Worm (Caenorhabditis elegans) whole organism, L4 larva: ENCODE measurements around the gene T24C12.4.

Experiments
- F10B5.3 ChIP-seq: sonication (generic microtip); optimal IDR thresholded peaks from 2 replicates; lab custom pipeline; 2016; ENCODE audit warnings: mild to moderate bottlenecking, missing genetic modification characterization, missing compliant biosample characterization
- F44E2.7 ChIP-seq: fragments of 200-800 bp; sonication (Bioruptor generic); IDR thresholded peaks from 2 replicates; pipeline ENCODE4 v2.1.2; 2022; ENCODE audit warnings: missing genetic modification characterization, missing compliant biosample characterization
- T20F7.1 ChIP-seq: fragments of 200-800 bp; sonication (Bioruptor generic); optimal IDR thresholded peaks from 2 replicates; lab custom pipeline; 2018; ENCODE audit warnings: mild to moderate bottlenecking, missing genetic modification characterization, missing compliant biosample characterization
- T26A8.4 ChIP-seq: fragments of 200-800 bp; sonication (Bioruptor generic); IDR thresholded peaks from 2 replicates; pipeline ENCODE4 v1.3.6; 2022; ENCODE audit warnings: missing genetic modification characterization, missing compliant biosample characterization
- Y48G9A.11 ChIP-seq: fragments of 200-800 bp; sonication (Bioruptor generic); IDR thresholded peaks from 2 replicates; pipeline ENCODE4 v1.3.6; 2022; ENCODE audit warnings: missing genetic modification reagents, missing genetic modification characterization, missing compliant biosample characterization
- Y5F2A.4 ChIP-seq: fragments of 200-800 bp; sonication (Bioruptor generic); optimal IDR thresholded peaks from 2 replicates; lab custom pipeline; 2018; ENCODE audit warnings: mild to moderate bottlenecking, missing genetic modification characterization, missing compliant biosample characterization
- ZK337.2 ChIP-seq: fragments of 200-800 bp; sonication (Bioruptor generic); IDR thresholded peaks from 2 replicates; pipeline ENCODE4 v1.3.6; 2022; ENCODE audit warnings: missing genetic modification reagents, missing genetic modification characterization, missing compliant biosample characterization
- ZK546.5 ChIP-seq, 2 experiments: sonication (generic microtip); optimal IDR thresholded peaks; 2 replicates each; lab custom pipeline; 2017; ENCODE audit warnings: missing biosample characterization in 2 of 2, missing genetic modification characterization in 2 of 2
- ceh-20 ChIP-seq: fragments of 200-800 bp; sonication (Bioruptor generic); IDR thresholded peaks from 2 replicates; pipeline ENCODE4 v1.3.6; 2022; ENCODE audit warnings: missing genetic modification reagents, missing genetic modification characterization, missing compliant biosample characterization
- ceh-28 ChIP-seq: fragments of 150-350 bp; optimal IDR thresholded peaks from 2 replicates; lab custom pipeline; 2014; ENCODE audit warnings: missing biosample characterization, missing genetic modification reagents, missing genetic modification characterization
- ceh-44 ChIP-seq: fragments of 200-800 bp; sonication (Bioruptor generic); IDR thresholded peaks from 2 replicates; pipeline ENCODE4 v1.3.6; 2022; ENCODE audit warnings: missing genetic modification reagents, missing genetic modification characterization, missing compliant biosample characterization
- ceh-82 ChIP-seq: sonication (generic microtip); optimal IDR thresholded peaks from 2 replicates; lab custom pipeline; 2017; ENCODE audit warnings: missing biosample characterization, missing genetic modification characterization
- ces-1 ChIP-seq: fragments of 150-350 bp; sonication (generic microtip); optimal IDR thresholded peaks from 4 replicates; lab custom pipeline; 2014; ENCODE audit warnings: missing biosample characterization, missing genetic modification reagents, missing genetic modification characterization
- cey-2 ChIP-seq: sonication (generic microtip); optimal IDR thresholded peaks from 3 replicates; lab custom pipeline; 2017; ENCODE audit warnings: missing genetic modification characterization, mild to moderate bottlenecking, missing compliant biosample characterization, antibody characterized with exemption, borderline replicate concordance; ENCODE audit not compliant: insufficient read depth
- daf-12 ChIP-seq: fragments of 150-350 bp; optimal IDR thresholded peaks from 2 replicates; lab custom pipeline; 2014; ENCODE audit warnings: missing biosample characterization, missing genetic modification reagents, missing genetic modification characterization
- daf-16 ChIP-seq, 3 experiments: sonication (generic microtip); optimal IDR thresholded peaks; 2 replicates each; lab custom pipeline; 2016 to 2017; ENCODE audit warnings: missing genetic modification characterization in 3 of 3, missing genetic modification reagents in 3 of 3, mild to moderate bottlenecking in 2 of 3, missing compliant biosample characterization in 2 of 3, missing biosample characterization in 1 of 3, moderate library complexity in 1 of 3
- daf-19 ChIP-seq: fragments of 200-800 bp; sonication (Bioruptor generic); conservative IDR thresholded peaks from 2 replicates; pipeline ENCODE4 v1.3.6; 2022; ENCODE audit warnings: missing genetic modification characterization, missing compliant biosample characterization
- dmd-6 ChIP-seq: fragments of 200-800 bp; sonication (Bioruptor generic); IDR thresholded peaks from 2 replicates; pipeline ENCODE4 v1.3.6; 2022; ENCODE audit warnings: missing genetic modification reagents, missing genetic modification characterization, missing compliant biosample characterization
- dmd-8 ChIP-seq: fragments of 200-800 bp; sonication (Bioruptor generic); IDR thresholded peaks from 2 replicates; pipeline ENCODE4 v1.3.6; 2022; ENCODE audit warnings: missing genetic modification characterization, missing compliant biosample characterization
- dmd-9 ChIP-seq: fragments of 200-800 bp; sonication (Bioruptor generic); IDR thresholded peaks from 2 replicates; pipeline ENCODE4 v1.3.6; 2022; ENCODE audit warnings: missing genetic modification reagents, missing genetic modification characterization, missing compliant biosample characterization
- dpl-1 ChIP-seq: fragments of 150-350 bp; optimal IDR thresholded peaks from 2 replicates; lab custom pipeline; 2014; ENCODE audit warnings: missing biosample characterization, missing genetic modification reagents, missing genetic modification characterization
- duxl-1 ChIP-seq: sonication (generic microtip); optimal IDR thresholded peaks from 2 replicates; lab custom pipeline; 2016; ENCODE audit warnings: mild to moderate bottlenecking, missing genetic modification characterization, moderate library complexity, missing compliant biosample characterization; ENCODE audit not compliant: poor library complexity
- egl-27 ChIP-seq: sonication (generic microtip); optimal IDR thresholded peaks from 3 replicates; lab custom pipeline; 2017; ENCODE audit warnings: missing biosample characterization, missing genetic modification reagents, missing genetic modification characterization
- egl-43 ChIP-seq: fragments of 200-800 bp; sonication (Bioruptor generic); IDR thresholded peaks from 2 replicates; pipeline ENCODE4 v1.3.6; 2022; ENCODE audit warnings: missing genetic modification reagents, missing genetic modification characterization, missing compliant biosample characterization
- lin-1 ChIP-seq: fragments of 200-800 bp; sonication (Bioruptor generic); IDR thresholded peaks from 2 replicates; pipeline ENCODE4 v1.3.6; 2022; ENCODE audit warnings: missing genetic modification reagents, missing genetic modification characterization, missing compliant biosample characterization
- lin-38 ChIP-seq: fragments of 200-800 bp; sonication (Bioruptor generic); IDR thresholded peaks from 2 replicates; pipeline ENCODE4 v1.3.6; 2022; ENCODE audit warnings: missing genetic modification reagents, missing genetic modification characterization, missing compliant biosample characterization
- lin-39 ChIP-seq: fragments of 150-350 bp; optimal IDR thresholded peaks from 2 replicates; lab custom pipeline; 2014; ENCODE audit warnings: missing biosample characterization, missing genetic modification reagents, missing genetic modification characterization
- lir-3 ChIP-seq: sonication (generic microtip); optimal IDR thresholded peaks from 2 replicates; lab custom pipeline; 2016; ENCODE audit warnings: mild to moderate bottlenecking, missing genetic modification characterization, missing compliant biosample characterization
- lsy-2 ChIP-seq, 2 experiments: fragments of 150-350 bp in 1 of 2; sonication (generic microtip) in 1 of 2; optimal IDR thresholded peaks; 2 replicates each; lab custom pipeline; 2014 to 2017; ENCODE audit warnings: missing biosample characterization in 2 of 2, missing genetic modification characterization in 2 of 2
- madf-9 ChIP-seq: fragments of 200-800 bp; sonication (Bioruptor generic); conservative IDR thresholded peaks from 2 replicates; pipeline ENCODE4 v1.3.6; 2022; ENCODE audit warnings: missing genetic modification reagents, missing genetic modification characterization, missing compliant biosample characterization
- mdl-1 ChIP-seq, 2 experiments: fragments of 150-350 bp in 1 of 2; sonication (generic microtip) in 1 of 2; optimal IDR thresholded peaks; 2 replicates each; lab custom pipeline; 2014 to 2017; ENCODE audit warnings: missing biosample characterization in 2 of 2, missing genetic modification characterization in 2 of 2
- mep-1 ChIP-seq: fragments of 150-350 bp; sonication (generic microtip); optimal IDR thresholded peaks from 3 replicates; lab custom pipeline; 2014; ENCODE audit warnings: missing biosample characterization, missing genetic modification characterization
- mxl-2 ChIP-seq: fragments of 200-800 bp; sonication (Bioruptor generic); conservative IDR thresholded peaks from 2 replicates; pipeline ENCODE4 v1.3.6; 2022; ENCODE audit warnings: missing genetic modification reagents, missing genetic modification characterization, missing compliant biosample characterization
- nhr-25 ChIP-seq: sonication (generic microtip); optimal IDR thresholded peaks from 2 replicates; lab custom pipeline; 2017; ENCODE audit warnings: missing genetic modification characterization, mild to moderate bottlenecking, missing compliant biosample characterization, antibody characterized with exemption, moderate library complexity, borderline replicate concordance; ENCODE audit not compliant: insufficient read depth
- nhr-48 ChIP-seq: sonication (generic microtip); optimal IDR thresholded peaks from 2 replicates; lab custom pipeline; 2016; ENCODE audit warnings: mild to moderate bottlenecking, missing genetic modification characterization, missing compliant biosample characterization
- nhr-6 ChIP-seq: fragments of 150-350 bp; optimal IDR thresholded peaks from 2 replicates; lab custom pipeline; 2014; ENCODE audit warnings: missing biosample characterization, missing genetic modification characterization
- nhr-77 ChIP-seq: fragments of 150-350 bp; optimal IDR thresholded peaks from 2 replicates; lab custom pipeline; 2014; ENCODE audit warnings: missing biosample characterization, missing genetic modification characterization
- php-3 ChIP-seq: fragments of 200-800 bp; sonication (Bioruptor generic); IDR thresholded peaks from 2 replicates; pipeline ENCODE4 v1.3.6; 2022; ENCODE audit warnings: missing genetic modification reagents, missing genetic modification characterization, missing compliant biosample characterization
- pqm-1 ChIP-seq: sonication (generic microtip); optimal IDR thresholded peaks from 2 replicates; lab custom pipeline; 2017; ENCODE audit warnings: missing biosample characterization, missing genetic modification characterization
- rbr-2 ChIP-seq: sonication (generic microtip); optimal IDR thresholded peaks from 2 replicates; lab custom pipeline; 2016; ENCODE audit warnings: missing genotype, missing genetic modification characterization, missing compliant biosample characterization
- saeg-2 ChIP-seq: fragments of 200-800 bp; sonication (Bioruptor generic); IDR thresholded peaks from 2 replicates; pipeline ENCODE4 v1.3.6; 2022; ENCODE audit warnings: missing genetic modification reagents, missing genetic modification characterization, missing compliant biosample characterization
- skn-1 ChIP-seq: fragments of 150-350 bp; optimal IDR thresholded peaks from 2 replicates; lab custom pipeline; 2014; ENCODE audit warnings: missing biosample characterization, missing genetic modification characterization
- snpc-1.2 ChIP-seq: fragments of 200-800 bp; sonication (Bioruptor generic); IDR thresholded peaks from 2 replicates; pipeline ENCODE4 v1.3.6; 2022; ENCODE audit warnings: missing genetic modification reagents, missing genetic modification characterization, missing compliant biosample characterization
- tra-1 ChIP-seq: fragments of 200-800 bp; sonication (Bioruptor generic); IDR thresholded peaks from 2 replicates; pipeline ENCODE4 v1.3.6; 2022; ENCODE audit warnings: missing genetic modification reagents, missing genetic modification characterization, missing compliant biosample characterization
- unc-130 ChIP-seq: sonication (generic microtip); optimal IDR thresholded peaks from 2 replicates; lab custom pipeline; 2016; ENCODE audit warnings: missing genetic modification reagents, missing genetic modification characterization, missing compliant biosample characterization
- zfp-3 ChIP-seq: fragments of 200-800 bp; sonication (Bioruptor generic); conservative IDR thresholded peaks from 2 replicates; pipeline ENCODE4 v1.3.6; 2022; ENCODE audit warnings: missing genetic modification reagents, missing genetic modification characterization, missing compliant biosample characterization
- zip-11 ChIP-seq: fragments of 200-800 bp; sonication (Bioruptor generic); IDR thresholded peaks from 2 replicates; pipeline ENCODE4 v1.3.6; 2022; ENCODE audit warnings: missing genetic modification characterization, missing compliant biosample characterization
- zip-2 ChIP-seq: fragments of 150-350 bp; optimal IDR thresholded peaks from 2 replicates; lab custom pipeline; 2014; ENCODE audit warnings: missing biosample characterization, missing genetic modification characterization
- ztf-11 ChIP-seq: fragments of 150-350 bp; optimal IDR thresholded peaks from 2 replicates; lab custom pipeline; 2014; ENCODE audit warnings: missing biosample characterization, missing genetic modification characterization

Gene T24C12.4

DNA sequence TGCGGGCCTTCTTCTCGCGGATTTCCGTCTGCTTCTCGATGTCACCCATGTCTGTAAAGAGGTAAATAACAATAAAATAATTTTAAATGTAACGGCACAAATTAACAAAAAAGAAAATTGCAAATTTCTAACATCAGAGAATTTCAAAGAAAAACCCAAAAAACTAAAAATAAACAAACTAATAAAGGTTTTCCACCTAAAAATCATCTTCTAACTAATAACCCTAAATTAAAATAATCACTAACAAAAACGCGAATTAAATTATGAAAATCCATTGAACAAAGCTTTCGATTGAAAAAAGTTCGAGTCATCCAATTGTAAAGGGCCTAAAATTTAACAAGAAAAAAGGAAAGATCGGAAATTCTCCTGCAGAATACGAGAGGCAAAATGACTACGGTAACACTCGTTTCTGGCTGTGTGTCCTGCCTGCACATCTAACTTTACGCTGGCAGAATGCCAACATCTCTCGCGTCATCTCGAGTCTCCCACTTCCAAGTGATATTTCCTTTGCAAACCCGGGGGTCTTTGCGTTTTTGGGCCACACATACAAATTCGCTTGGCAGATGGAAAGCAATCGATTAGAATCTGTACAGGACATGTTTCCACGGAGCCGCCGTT, 37.8 kb upstream of the T24C12.4 start, which contains the start of gene rpl-11.2 (continued):
- TF ChIP-seq dpl-1 (peak; percentile 88), dmd-8 (peak; percentile 49; the same call in 1 of the 2 replicates), dmd-9 (GFP tag; lab: Robert Waterston, UW) (peak; percentile 65), zip-11 (GFP tag; lab: Robert Waterston, UW) (no peak), mdl-1 (tag; optimal IDR thresholded peaks at IDR 0.05; lab: Kevin White, UChicago) (peak in 1 of 2 experiments; percentile 80), unc-130 (GFP tag; lab: Kevin White, UChicago) (no peak), ZK546.5 (tag; optimal IDR thresholded peaks at IDR 0.05; lab: Kevin White, UChicago) (peak; percentile 93 to 98), lin-1 (GFP tag; lab: Robert Waterston, UW) (peak; percentile 83), mep-1 (tag; lab: Kevin White, UChicago) (peak; percentile 99), nhr-6 (tag; lab: Kevin White, UChicago) (peak; percentile 98), daf-19 (GFP tag; lab: Robert Waterston, UW) (peak; percentile 69; the same call in 1 of the 2 replicates), nhr-48 (tag; lab: Kevin White, UChicago) (peak; percentile 88), nhr-25 (tag; lab: Kevin White, UChicago) (peak; percentile 96), ceh-28 (tag; lab: Kevin White, UChicago) (peak; percentile 49), tra-1 (GFP tag; lab: Robert Waterston, UW) (peak; percentile 99), ces-1 (peak; percentile 73), T20F7.1 (GFP tag; lab: Kevin White, UChicago) (peak; percentile 86), dmd-6 (GFP tag; lab: Robert Waterston, UW) (peak; percentile 96), egl-27 (tag; lab: Kevin White, UChicago) (no peak), lin-38 (peak; percentile 71), mxl-2 (no peak), F10B5.3 (tag; lab: Kevin White, UChicago) (peak; percentile 70), F44E2.7 (GFP tag; lab: Robert Waterston, UW) (no peak), ztf-11 (tag; lab: Kevin White, UChicago) (no peak), T26A8.4 (GFP tag; lab: Robert Waterston, UW) (peak; percentile 94), rbr-2 (tag; lab: Kevin White, UChicago) (peak; percentile 97), lir-3 (tag; lab: Kevin White, UChicago) (no peak), ZK337.2 (GFP tag; lab: Robert Waterston, UW) (no peak), daf-16 (GFP tag; optimal IDR thresholded peaks at IDR 0.05; lab: Kevin White, UChicago) (peak in 1 of 2 experiments; percentile 75), daf-16 (tag; optimal IDR thresholded peaks at IDR 0.05; lab: Kevin White, UChicago) (peak; percentile 85), ceh-82 (tag; lab: Kevin White, UChicago) (no peak), Y48G9A.11 (GFP tag; lab: Robert Waterston, UW) (no peak), lsy-2 (tag; optimal IDR thresholded peaks at IDR 0.05; lab: Kevin White, UChicago) (peak; percentile 99 to 100), Y5F2A.4 (no peak), ceh-20 (GFP tag; lab: Robert Waterston, UW) (peak; percentile 93), saeg-2 (GFP tag; lab: Robert Waterston, UW) (peak; percentile 85), cey-2 (no peak), skn-1 (tag; lab: Kevin White, UChicago) (no peak), snpc-1.2 (GFP tag; lab: Robert Waterston, UW) (no peak), madf-9 (GFP tag; lab: Robert Waterston, UW) (peak; percentile 84), egl-43 (GFP tag; lab: Robert Waterston, UW) (no peak; the same call in none of the 2 replicates), ceh-44 (GFP tag; lab: Robert Waterston, UW) (no peak), daf-12 (tag; lab: Kevin White, UChicago) (no peak), zfp-3 (GFP tag; lab: Robert Waterston, UW) (peak; percentile 71; the same call in 1 of the 2 replicates), php-3 (peak; percentile 73), zip-2 (tag; lab: Kevin White, UChicago) (peak; percentile 46), nhr-77 (tag; lab: Kevin White, UChicago) (peak; percentile 97), pqm-1 (peak; percentile 58), lin-39 (tag; lab: Kevin White, UChicago) (peak; percentile 69), duxl-1 (peak; percentile 94)
